Fruit fly (Drosophila melanogaster) whole organism, prepupa: ENCODE data around the gene CG8219.

Source experiments
- CG3032 ChIP-seq: fragments of 200-800 bp; optimal IDR thresholded peaks from 2 replicates; lab custom pipeline; 2019; ENCODE audit warnings: missing biosample characterization, mild to moderate bottlenecking, missing genetic modification characterization, moderate library complexity
- acj6 ChIP-seq: fragments of 200-800 bp; sonication (Bioruptor generic); optimal IDR thresholded peaks from 3 replicates; lab custom pipeline; 2016; ENCODE audit warnings: missing biosample characterization, missing genetic modification characterization

- peak; percentile 33 for TF ChIP-seq acj6
- no peak for TF ChIP-seq CG3032 (tag; lab: Kevin White, UChicago)
Measured at dm6 chr3L:6249178-6250078, 49.2 kb downstream of the CG8219 start.
